Fruit fly (Drosophila melanogaster): Measurements from ENCODE around the gene CG44406.

CG44406 gene

dm6 chr2L:16972788-16973187 lies 9.3 kb downstream of the CG44406 start, which contains the start of gene beat-IIIb:
Gene beat-IIIb, plus strand, starts transcription at chr2L:16973091.
- TF ChIP-seq CG6276 (GFP tag; optimal IDR thresholded peaks at IDR 0.05): peak; percentile 43
- TF ChIP-seq eg (GFP tag; IDR thresholded peaks at IDR 0.05): no peak
- TF ChIP-seq Eip75B (GFP tag; optimal IDR thresholded peaks at IDR 0.05): no peak

Measured in whole organism, prepupa.